Worm (Caenorhabditis elegans) whole organism, L1 larva: ENCODE results near the gene C06E2.1.
A peak's percentile ranks its signal among the peaks of the same experiment; 100 is the strongest.

Experiments
- C04F5.9 ChIP-seq: sonication (generic microtip); optimal IDR thresholded peaks from 2 replicates; lab custom pipeline; 2016; ENCODE audit warnings: missing genetic modification characterization, missing compliant biosample characterization
- Y116A8C.19 ChIP-seq: sonication (generic microtip); optimal IDR thresholded peaks from 2 replicates; lab custom pipeline; 2016; ENCODE audit warnings: missing compliant biosample characterization, missing genetic modification characterization, borderline replicate concordance
- aha-1 ChIP-seq: fragments of 150-350 bp; optimal IDR thresholded peaks from 2 replicates; lab custom pipeline; 2014; ENCODE audit warnings: missing biosample characterization, missing genetic modification characterization
- alr-1 ChIP-seq: fragments of 200-800 bp; sonication (Bioruptor generic); optimal IDR thresholded peaks from 2 replicates; lab custom pipeline; 2018; ENCODE audit warnings: borderline replicate concordance, mild to moderate bottlenecking, missing genetic modification characterization, missing compliant biosample characterization
- ama-1 ChIP-seq: fragments of 150-350 bp; optimal IDR thresholded peaks from 2 replicates; lab custom pipeline; 2014
- blmp-1 ChIP-seq: fragments of 150-350 bp; optimal IDR thresholded peaks from 2 replicates; lab custom pipeline; 2014; ENCODE audit warnings: missing biosample characterization, missing genetic modification characterization
- ceh-63 ChIP-seq: fragments of 200-800 bp; sonication (Bioruptor generic); optimal IDR thresholded peaks from 2 replicates; lab custom pipeline; 2018; ENCODE audit warnings: mild to moderate bottlenecking, missing genetic modification characterization, missing compliant biosample characterization
- ceh-88 ChIP-seq: fragments of 200-800 bp; sonication (Bioruptor generic); IDR thresholded peaks from 2 replicates; pipeline ENCODE4 v1.3.6; 2022; ENCODE audit warnings: missing genetic modification characterization, missing compliant biosample characterization
- ces-1 ChIP-seq: fragments of 150-350 bp; optimal IDR thresholded peaks from 2 replicates; lab custom pipeline; 2014; ENCODE audit warnings: missing biosample characterization, missing genetic modification reagents, missing genetic modification characterization
- dsc-1 ChIP-seq: sonication (generic microtip); optimal IDR thresholded peaks from 2 replicates; lab custom pipeline; 2016; ENCODE audit warnings: mild to moderate bottlenecking, missing genetic modification characterization, missing compliant biosample characterization
- efl-1 ChIP-seq, 4 experiments: fragments of 150-350 bp; optimal IDR thresholded peaks in 3 of 4; peaks in 1 of 4; 1 replicate in 1 of 4; 2 replicates in 3 of 4; lab custom pipeline; 2014; ENCODE audit warnings: missing biosample characterization in 2 of 4, missing genetic modification characterization in 2 of 4, missing genetic modification reagents in 2 of 4
- efl-3 ChIP-seq: fragments of 200-800 bp; sonication (Bioruptor generic); optimal IDR thresholded peaks from 2 replicates; lab custom pipeline; 2018; ENCODE audit warnings: mild to moderate bottlenecking, missing genetic modification characterization, missing compliant biosample characterization
- egl-27 ChIP-seq, 2 experiments: fragments of 150-350 bp in 1 of 2; sonication (generic microtip); optimal IDR thresholded peaks; 3 replicates each; lab custom pipeline; 2017 to 2018; ENCODE audit warnings: missing biosample characterization in 2 of 2, missing genetic modification characterization in 2 of 2, missing genetic modification reagents in 2 of 2
- elt-3 ChIP-seq, 6 experiments: fragments of 150-350 bp in 1 of 6; sonication (generic microtip); optimal IDR thresholded peaks; 2 replicates each; lab custom pipeline; 2017 to 2018; ENCODE audit warnings: missing biosample characterization in 6 of 6, missing genetic modification characterization in 6 of 6, inconsistent platforms in 1 of 6
- ets-5 ChIP-seq: fragments of 200-800 bp; sonication (Bioruptor generic); IDR thresholded peaks from 2 replicates; pipeline ENCODE4 v1.3.6; 2022; ENCODE audit warnings: missing genetic modification characterization, missing compliant biosample characterization
- fkh-10 ChIP-seq: sonication (generic microtip); optimal IDR thresholded peaks from 2 replicates; lab custom pipeline; 2017; ENCODE audit warnings: missing biosample characterization, missing genetic modification reagents, missing genetic modification characterization
- fkh-4 ChIP-seq: sonication (generic microtip); optimal IDR thresholded peaks from 2 replicates; lab custom pipeline; 2016; ENCODE audit warnings: missing compliant biosample characterization, missing genetic modification characterization, borderline replicate concordance
- fkh-8 ChIP-seq: sonication (generic microtip); optimal IDR thresholded peaks from 2 replicates; lab custom pipeline; 2016; ENCODE audit warnings: mild to moderate bottlenecking, missing genetic modification characterization, missing compliant biosample characterization
- fos-1 ChIP-seq: fragments of 150-350 bp; optimal IDR thresholded peaks from 2 replicates; lab custom pipeline; 2014; ENCODE audit warnings: missing biosample characterization, missing genetic modification characterization
- grh-1 ChIP-seq: fragments of 200-800 bp; sonication (Bioruptor generic); IDR thresholded peaks from 2 replicates; pipeline ENCODE4 v1.3.6; 2022; ENCODE audit warnings: missing genetic modification reagents, missing genetic modification characterization, missing compliant biosample characterization
- hlh-17 ChIP-seq: fragments of 200-800 bp; sonication (Bioruptor generic); optimal IDR thresholded peaks from 2 replicates; lab custom pipeline; 2018; ENCODE audit warnings: missing genetic modification characterization, mild to moderate bottlenecking, missing compliant biosample characterization, moderate library complexity, borderline replicate concordance
- hpl-2 ChIP-seq: fragments of 150-350 bp; optimal IDR thresholded peaks from 2 replicates; lab custom pipeline; 2014; ENCODE audit warnings: missing biosample characterization, missing genetic modification reagents, missing genetic modification characterization
- jun-1 ChIP-seq: fragments of 150-350 bp; optimal IDR thresholded peaks from 2 replicates; lab custom pipeline; 2014; ENCODE audit warnings: missing biosample characterization, missing genetic modification reagents, missing genetic modification characterization
- lin-14 ChIP-seq: fragments of 200-800 bp; sonication (Bioruptor generic); optimal IDR thresholded peaks from 2 replicates; lab custom pipeline; 2018; ENCODE audit warnings: mild to moderate bottlenecking, missing genetic modification characterization, moderate library complexity, missing compliant biosample characterization
- lin-15B ChIP-seq: fragments of 150-350 bp; sonication (generic microtip); optimal IDR thresholded peaks from 3 replicates; lab custom pipeline; 2014; ENCODE audit warnings: missing biosample characterization, missing genetic modification characterization
- mef-2 ChIP-seq: fragments of 150-350 bp; optimal IDR thresholded peaks from 2 replicates; lab custom pipeline; 2014; ENCODE audit warnings: missing biosample characterization, missing genetic modification characterization
- mep-1 ChIP-seq: fragments of 150-350 bp; optimal IDR thresholded peaks from 2 replicates; lab custom pipeline; 2014; ENCODE audit warnings: missing biosample characterization, missing genetic modification characterization
- nhr-28 ChIP-seq: fragments of 150-350 bp; optimal IDR thresholded peaks from 2 replicates; lab custom pipeline; 2014; ENCODE audit warnings: missing biosample characterization, missing genetic modification characterization
- nhr-47 ChIP-seq: sonication (generic microtip); optimal IDR thresholded peaks from 2 replicates; lab custom pipeline; 2016; ENCODE audit warnings: mild to moderate bottlenecking, missing genetic modification characterization, moderate library complexity, missing compliant biosample characterization
- nhr-71 ChIP-seq: sonication (generic microtip); optimal IDR thresholded peaks from 2 replicates; lab custom pipeline; 2016; ENCODE audit warnings: mild to moderate bottlenecking, missing genetic modification characterization, moderate library complexity, missing compliant biosample characterization
- nhr-76 ChIP-seq: sonication (generic microtip); optimal IDR thresholded peaks from 2 replicates; lab custom pipeline; 2017; ENCODE audit warnings: missing biosample characterization, missing genetic modification characterization
- nhr-90 ChIP-seq: sonication (generic microtip); optimal IDR thresholded peaks from 2 replicates; lab custom pipeline; 2016; ENCODE audit warnings: mild to moderate bottlenecking, missing genetic modification characterization, missing compliant biosample characterization; ENCODE audit not compliant: poor library complexity
- pag-3 ChIP-seq: sonication (generic microtip); optimal IDR thresholded peaks from 2 replicates; lab custom pipeline; 2017; ENCODE audit warnings: missing genetic modification characterization, mild to moderate bottlenecking, missing compliant biosample characterization, antibody characterized with exemption, borderline replicate concordance; ENCODE audit not compliant: insufficient read depth
- pax-3 ChIP-seq: fragments of 200-800 bp; sonication (Bioruptor generic); optimal IDR thresholded peaks from 2 replicates; lab custom pipeline; 2018; ENCODE audit warnings: mild to moderate bottlenecking, missing genetic modification characterization, moderate library complexity, missing compliant biosample characterization
- pqm-1 ChIP-seq: sonication (generic microtip); optimal IDR thresholded peaks from 3 replicates; lab custom pipeline; 2017; ENCODE audit warnings: missing biosample characterization, missing genetic modification characterization
- snpc-4 ChIP-seq: fragments of 150-350 bp; optimal IDR thresholded peaks from 2 replicates; lab custom pipeline; 2014; ENCODE audit warnings: missing biosample characterization, missing genetic modification characterization
- snu-23 ChIP-seq: sonication (generic microtip); optimal IDR thresholded peaks from 2 replicates; lab custom pipeline; 2016; ENCODE audit warnings: missing genetic modification characterization, missing compliant biosample characterization
- sox-4 ChIP-seq: sonication (generic microtip); optimal IDR thresholded peaks from 2 replicates; lab custom pipeline; 2016; ENCODE audit warnings: missing genetic modification characterization, missing compliant biosample characterization
- sptf-1 ChIP-seq: fragments of 150-350 bp; optimal IDR thresholded peaks from 2 replicates; lab custom pipeline; 2014; ENCODE audit warnings: missing biosample characterization, missing genetic modification characterization
- swsn-7 ChIP-seq: sonication (generic microtip); optimal IDR thresholded peaks from 2 replicates; lab custom pipeline; 2016; ENCODE audit warnings: missing genetic modification characterization, missing compliant biosample characterization
- tbx-2 ChIP-seq: sonication (generic microtip); optimal IDR thresholded peaks from 2 replicates; lab custom pipeline; 2016; ENCODE audit warnings: missing genetic modification characterization, missing compliant biosample characterization
- unc-86 ChIP-seq: sonication (generic microtip); optimal IDR thresholded peaks from 2 replicates; lab custom pipeline; 2016; ENCODE audit warnings: missing genetic modification characterization, missing compliant biosample characterization
- unc-98 ChIP-seq: fragments of 200-800 bp; sonication (Bioruptor generic); IDR thresholded peaks from 2 replicates; pipeline ENCODE4 v1.3.6; 2022; ENCODE audit warnings: missing genetic modification characterization, missing compliant biosample characterization
- xbp-1 ChIP-seq: sonication (generic microtip); optimal IDR thresholded peaks from 2 replicates; lab custom pipeline; 2016; ENCODE audit warnings: missing genetic modification characterization, missing compliant biosample characterization
- zag-1 ChIP-seq: fragments of 150-350 bp; optimal IDR thresholded peaks from 2 replicates; lab custom pipeline; 2014; ENCODE audit warnings: missing biosample characterization, missing genetic modification characterization

The C06E2.1 gene

DNA sequence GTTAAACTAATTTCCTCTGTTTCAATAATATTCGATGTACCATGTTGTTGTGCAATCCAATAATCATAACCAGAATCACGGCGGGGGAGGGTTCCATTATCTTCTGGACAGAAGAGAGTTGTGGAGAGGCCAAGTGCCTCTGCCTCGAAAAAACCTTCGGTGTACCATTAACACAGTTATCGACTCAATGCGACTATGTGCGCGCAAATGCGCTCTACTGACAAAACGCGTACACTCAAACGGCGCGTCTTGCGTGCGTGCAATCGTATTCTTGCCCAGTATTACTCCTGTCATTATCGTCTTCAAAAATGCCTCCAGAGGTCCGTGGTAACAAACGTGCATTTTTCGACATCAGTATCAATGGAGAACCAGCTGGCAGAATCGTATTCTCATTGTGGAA is 36.4 kb upstream of the C06E2.1 start, which contains the start of gene cyn-8 (continued):
- TF ChIP-seq Y116A8C.19 (no peak), sptf-1 (tag; lab: Kevin White, UChicago) (no peak), pag-3 (tag; lab: Kevin White, UChicago) (no peak), ces-1 (GFP tag; lab: Kevin White, UChicago) (no peak), unc-98 (GFP tag; lab: Robert Waterston, UW) (no peak), C04F5.9 (tag; lab: Kevin White, UChicago) (no peak), alr-1 (tag; lab: Kevin White, UChicago) (no peak), blmp-1 (tag; lab: Kevin White, UChicago) (no peak), fkh-4 (tag; lab: Kevin White, UChicago) (no peak), nhr-28 (tag; lab: Kevin White, UChicago) (no peak), ama-1 (no peak), fkh-10 (GFP tag; lab: Kevin White, UChicago) (no peak), mep-1 (tag; lab: Kevin White, UChicago) (peak; percentile 24), grh-1 (GFP tag; lab: Robert Waterston, UW) (no peak), hlh-17 (GFP tag; lab: Kevin White, UChicago) (no peak), swsn-7 (tag; lab: Kevin White, UChicago) (no peak), egl-27 (tag; optimal IDR thresholded peaks at IDR 0.05; lab: Kevin White, UChicago) (no peak), lin-14 (GFP tag; lab: Kevin White, UChicago) (peak; percentile 49), tbx-2 (no peak), ets-5 (GFP tag; lab: Robert Waterston, UW) (no peak), mef-2 (tag; lab: Kevin White, UChicago) (no peak), elt-3 (tag; optimal IDR thresholded peaks at IDR 0.05; lab: Kevin White, UChicago) (no peak), lin-15B (tag; lab: Kevin White, UChicago) (no peak), nhr-47 (tag; lab: Kevin White, UChicago) (peak; percentile 15), unc-86 (tag; lab: Kevin White, UChicago) (no peak), fkh-8 (tag; lab: Kevin White, UChicago) (no peak), xbp-1 (tag; lab: Kevin White, UChicago) (peak; percentile 25), jun-1 (tag; lab: Kevin White, UChicago) (no peak), efl-3 (GFP tag; lab: Kevin White, UChicago) (no peak), snpc-4 (tag; lab: Kevin White, UChicago) (no peak), nhr-71 (tag; lab: Kevin White, UChicago) (no peak), aha-1 (tag; lab: Kevin White, UChicago) (no peak), hpl-2 (GFP tag; lab: Kevin White, UChicago) (no peak), efl-1 (optimal IDR thresholded peaks at IDR 0.05; lab: Kevin White, UChicago) (peak; percentile 14 to 16), efl-1 (GFP tag; optimal IDR thresholded peaks at IDR 0.05 in 1 of 2; lab: Kevin White, UChicago) (peak; percentile 7 to 93), nhr-90 (tag; lab: Kevin White, UChicago) (peak; percentile 9), snu-23 (GFP tag; lab: Kevin White, UChicago) (peak; percentile 53), pqm-1 (tag; lab: Kevin White, UChicago) (no peak), nhr-76 (tag; lab: Kevin White, UChicago) (no peak), ceh-63 (GFP tag; lab: Kevin White, UChicago) (no peak)

DNA sequence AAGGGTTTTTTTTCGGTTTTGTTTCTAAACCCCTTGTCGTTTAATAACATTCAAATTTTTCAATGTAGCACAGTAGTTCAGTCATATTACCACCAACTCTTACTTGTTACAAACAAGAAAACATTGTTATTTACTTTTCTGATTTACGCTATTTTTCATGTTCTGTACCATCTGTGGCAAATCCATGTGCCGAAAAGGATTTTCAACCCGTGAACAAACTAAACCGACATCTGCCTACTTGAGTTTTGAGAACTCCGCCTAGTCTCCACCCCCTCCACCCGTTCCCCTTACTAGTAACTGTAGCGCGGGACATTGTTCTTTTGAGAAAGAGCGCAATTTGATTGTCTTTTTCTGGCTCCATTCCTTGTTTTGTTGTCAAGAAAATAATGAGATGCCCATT is 30.4 kb upstream of the C06E2.1 start, which contains the start of gene ensh-1:
TSS of gene ensh-1 (plus strand) at position 301 of the 400 bp plus-strand sequence.
- TF ChIP-seq fkh-10 (GFP tag; lab: Kevin White, UChicago): no peak
- no peak for TF ChIP-seq alr-1 (tag; lab: Kevin White, UChicago)
- no peak for TF ChIP-seq ceh-88 (GFP tag; lab: Robert Waterston, UW)
- no peak for TF ChIP-seq blmp-1 (tag; lab: Kevin White, UChicago)
- TF ChIP-seq zag-1 (tag; lab: Kevin White, UChicago): no peak
- no peak for TF ChIP-seq dsc-1 (tag; lab: Kevin White, UChicago)
- no peak for TF ChIP-seq nhr-28 (tag; lab: Kevin White, UChicago)
- TF ChIP-seq pqm-1 (tag; lab: Kevin White, UChicago): no peak
- no peak for TF ChIP-seq egl-27 (tag; optimal IDR thresholded peaks at IDR 0.05; lab: Kevin White, UChicago)
- TF ChIP-seq fos-1 (tag; lab: Kevin White, UChicago): no peak
- no peak for TF ChIP-seq pax-3
- TF ChIP-seq sox-4 (tag; lab: Kevin White, UChicago): no peak
